Worm (Caenorhabditis elegans): Measurements from ENCODE around the gene D1086.12.

The D1086.12 gene

DNA sequence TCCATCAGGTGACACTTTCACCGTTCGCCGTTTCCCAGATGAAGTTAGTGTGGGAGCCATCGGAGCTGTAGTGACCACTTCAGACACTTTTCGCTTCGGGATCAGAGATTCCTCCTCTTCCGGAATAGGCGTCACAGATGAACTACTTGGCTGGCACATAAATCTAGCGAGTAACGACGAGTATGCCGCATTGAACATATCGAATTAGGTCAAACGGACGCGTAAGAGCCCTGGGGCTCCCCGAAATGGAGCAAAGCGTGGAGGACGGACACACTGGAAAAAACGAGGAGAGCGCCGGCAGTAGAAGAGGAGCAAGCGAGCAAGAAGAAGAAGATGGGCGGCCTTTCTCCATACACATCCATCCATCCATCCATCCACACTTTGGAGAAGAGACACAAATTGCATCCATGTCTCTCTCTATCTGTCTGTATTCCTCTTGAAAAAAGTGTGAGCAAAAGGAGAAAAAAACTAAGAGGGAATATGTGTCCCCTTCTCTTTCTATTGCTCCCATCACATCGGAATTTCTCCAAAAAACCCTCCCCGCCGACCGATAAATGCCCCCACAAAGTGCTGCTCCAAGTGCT is 25.4 kb downstream of the D1086.12 start:
- TF ChIP-seq hmg-11 (tag; optimal IDR thresholded peaks at IDR 0.05): peak; percentile 13
- no peak for TF ChIP-seq nhr-11 (tag; optimal IDR thresholded peaks at IDR 0.05)
- TF ChIP-seq lin-39 (tag; optimal IDR thresholded peaks at IDR 0.05): peak; percentile 27
- TF ChIP-seq R02D3.7 (tag; optimal IDR thresholded peaks at IDR 0.05): no peak

DNA sequence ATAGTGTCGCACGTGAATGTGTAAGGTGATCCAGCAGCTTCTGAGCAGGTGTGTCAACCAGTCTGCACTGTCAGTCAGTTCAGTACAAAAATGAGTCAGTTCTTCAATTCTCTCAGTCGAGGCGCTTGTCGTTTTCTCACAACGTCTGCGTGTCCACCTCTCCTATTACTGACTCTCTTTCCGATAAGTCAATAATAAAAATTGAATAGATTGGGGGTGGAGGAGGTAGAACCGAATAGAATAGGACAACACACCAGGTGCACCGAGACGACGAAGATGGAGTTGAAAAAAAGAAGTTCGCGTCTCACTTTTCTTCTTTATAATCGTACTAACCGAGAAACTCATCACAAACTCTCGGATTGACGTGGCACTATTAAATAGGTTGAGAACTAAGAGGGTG is 26.8 kb downstream of the D1086.12 start:
- TF ChIP-seq lin-15B (tag; optimal IDR thresholded peaks at IDR 0.05) (no peak), pha-4 (tag; optimal IDR thresholded peaks at IDR 0.05) (peak; percentile 72), elt-2 (tag; optimal IDR thresholded peaks at IDR 0.05) (peak; percentile 47)

DNA sequence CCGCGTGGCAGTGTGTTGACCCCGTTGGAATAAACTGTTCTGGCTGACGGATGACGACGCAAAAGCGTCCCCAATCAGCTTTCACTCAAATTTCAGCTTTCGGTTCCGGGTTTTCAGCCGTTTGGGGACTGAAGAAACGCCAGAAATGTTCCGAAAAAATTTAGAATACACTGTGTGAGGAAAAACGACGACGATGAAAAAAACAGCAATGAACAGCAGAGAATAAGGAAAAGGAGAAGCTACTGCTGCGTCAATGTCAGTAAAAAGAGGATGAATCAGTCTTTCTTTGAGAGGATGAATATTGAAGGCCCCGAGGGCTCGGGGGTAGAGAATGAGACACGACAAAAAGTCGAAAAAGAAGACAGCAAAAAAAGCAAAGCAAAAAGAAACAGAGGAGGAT is 27.9 kb downstream of the D1086.12 start:
- TF ChIP-seq lin-15B (tag; optimal IDR thresholded peaks at IDR 0.05) (no peak), hmg-11 (tag; optimal IDR thresholded peaks at IDR 0.05) (no peak), snpc-4 (tag; optimal IDR thresholded peaks at IDR 0.05) (no peak), elt-1 (tag; optimal IDR thresholded peaks at IDR 0.05) (no peak), unc-39 (tag; optimal IDR thresholded peaks at IDR 0.05) (no peak), nhr-23 (tag; optimal IDR thresholded peaks at IDR 0.05) (no peak), R02D3.7 (tag; optimal IDR thresholded peaks at IDR 0.05) (no peak), ztf-11 (tag; optimal IDR thresholded peaks at IDR 0.05) (no peak), ama-1 (optimal IDR thresholded peaks at IDR 0.05) (no peak), unc-62 (GFP tag; optimal IDR thresholded peaks at IDR 0.05) (no peak), nhr-12 (tag; optimal IDR thresholded peaks at IDR 0.05) (no peak), pqm-1 (tag; optimal IDR thresholded peaks at IDR 0.05) (no peak), ceh-82 (tag; optimal IDR thresholded peaks at IDR 0.05) (no peak), ceh-9 (tag; optimal IDR thresholded peaks at IDR 0.05) (no peak), zag-1 (tag; optimal IDR thresholded peaks at IDR 0.05) (no peak), aly-2 (tag; optimal IDR thresholded peaks at IDR 0.05) (no peak), elt-2 (tag; optimal IDR thresholded peaks at IDR 0.05) (no peak)

DNA sequence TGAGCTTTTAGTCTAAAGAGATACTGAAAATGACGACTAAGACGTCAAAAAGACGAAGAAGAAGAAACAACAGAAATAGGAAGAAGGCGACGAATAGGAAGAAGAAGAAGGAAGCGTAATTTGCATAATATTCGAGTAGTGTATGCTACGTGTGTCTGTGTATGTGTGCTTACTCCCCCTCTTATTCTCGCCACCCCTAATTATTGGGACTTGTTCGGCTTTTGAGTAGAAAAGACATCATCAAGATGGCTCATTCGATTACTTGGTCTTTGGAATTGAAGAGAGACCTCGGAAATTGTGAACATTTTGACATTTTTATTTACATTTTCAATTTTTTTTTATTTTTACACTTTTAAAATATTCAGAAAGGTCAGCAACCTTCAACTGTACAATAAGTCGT is 29.2 kb downstream of the D1086.12 start:
- TF ChIP-seq jun-1 (tag; optimal IDR thresholded peaks at IDR 0.05): no peak
- TF ChIP-seq nhr-67 (tag; optimal IDR thresholded peaks at IDR 0.05): no peak
- TF ChIP-seq hmg-11 (tag; optimal IDR thresholded peaks at IDR 0.05): no peak
- no peak for TF ChIP-seq skn-1 (tag; optimal IDR thresholded peaks at IDR 0.05)
- TF ChIP-seq fkh-2 (tag; optimal IDR thresholded peaks at IDR 0.05): no peak
- TF ChIP-seq fkh-10 (GFP tag; optimal IDR thresholded peaks at IDR 0.05): no peak
- no peak for TF ChIP-seq nhr-77 (tag; optimal IDR thresholded peaks at IDR 0.05)
- TF ChIP-seq zag-1 (tag; optimal IDR thresholded peaks at IDR 0.05): no peak
- no peak for TF ChIP-seq egl-27 (tag; optimal IDR thresholded peaks at IDR 0.05)
- TF ChIP-seq lin-39 (tag; optimal IDR thresholded peaks at IDR 0.05): no peak
- no peak for TF ChIP-seq ZK546.5 (tag; optimal IDR thresholded peaks at IDR 0.05)
- no peak for TF ChIP-seq nhr-11 (tag; optimal IDR thresholded peaks at IDR 0.05)
- TF ChIP-seq nhr-23 (tag; optimal IDR thresholded peaks at IDR 0.05): no peak
- TF ChIP-seq aly-2 (tag; optimal IDR thresholded peaks at IDR 0.05): no peak
- no peak for TF ChIP-seq nhr-43 (tag; optimal IDR thresholded peaks at IDR 0.05; ENCODE audit: poor library complexity, severe bottlenecking)
- no peak for TF ChIP-seq nhr-76 (tag; optimal IDR thresholded peaks at IDR 0.05)
- no peak for TF ChIP-seq snpc-4 (tag; optimal IDR thresholded peaks at IDR 0.05)

DNA sequence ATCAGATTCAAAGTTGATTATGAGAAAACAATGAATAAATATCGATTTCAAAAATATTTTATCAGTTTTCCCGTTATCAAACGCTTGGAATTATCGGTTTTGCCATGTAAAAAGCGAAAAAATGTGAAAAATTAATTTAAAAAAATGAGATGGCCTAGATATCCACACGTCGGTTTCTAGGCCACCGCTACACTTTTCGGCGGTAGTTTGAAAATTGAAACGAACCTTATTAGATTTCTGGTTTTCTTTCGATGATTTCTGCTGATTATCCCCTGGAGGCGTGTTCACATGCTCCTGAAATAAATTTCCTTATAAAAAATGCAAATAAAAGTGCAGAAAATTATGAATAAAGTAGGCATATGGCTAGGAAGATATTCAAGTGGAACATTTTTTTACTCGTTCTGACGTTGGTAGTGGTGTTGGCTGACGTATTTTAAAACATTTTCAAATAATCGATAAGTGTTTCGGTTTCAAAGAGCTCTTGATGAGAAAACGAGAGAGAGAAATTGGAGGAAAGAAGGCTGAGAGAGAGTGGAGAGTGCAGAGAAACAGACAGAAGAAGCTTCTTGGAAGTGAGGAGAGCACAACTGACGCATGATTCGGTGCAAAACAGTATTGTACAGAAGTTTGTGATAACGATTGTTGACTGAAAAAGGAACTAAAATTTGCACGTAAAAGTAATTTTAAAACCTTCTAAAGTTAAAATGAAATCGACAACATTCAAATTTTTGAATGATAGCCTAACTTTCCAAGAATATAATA is 32.2 kb downstream of the D1086.12 start:
- TF ChIP-seq lin-39 (tag; optimal IDR thresholded peaks at IDR 0.05) (no peak), fkh-2 (tag; optimal IDR thresholded peaks at IDR 0.05) (no peak), zag-1 (tag; optimal IDR thresholded peaks at IDR 0.05) (no peak), elt-3 (tag; optimal IDR thresholded peaks at IDR 0.05) (no peak), nhr-67 (tag; optimal IDR thresholded peaks at IDR 0.05) (no peak), eor-1 (tag; optimal IDR thresholded peaks at IDR 0.05) (no peak), ama-1 (optimal IDR thresholded peaks at IDR 0.05) (no peak), nhr-77 (tag; optimal IDR thresholded peaks at IDR 0.05) (no peak), pha-4 (tag; optimal IDR thresholded peaks at IDR 0.05) (no peak), elt-2 (tag; optimal IDR thresholded peaks at IDR 0.05) (peak; percentile 39), nhr-23 (tag; optimal IDR thresholded peaks at IDR 0.05) (no peak), nfya-1 (tag; optimal IDR thresholded peaks at IDR 0.05; ENCODE audit: insufficient read depth) (peak; percentile 22), ceh-82 (tag; optimal IDR thresholded peaks at IDR 0.05) (no peak), snpc-4 (tag; optimal IDR thresholded peaks at IDR 0.05) (no peak), fkh-10 (GFP tag; optimal IDR thresholded peaks at IDR 0.05) (no peak), sea-2 (GFP tag; optimal IDR thresholded peaks at IDR 0.05) (no peak), skn-1 (tag; optimal IDR thresholded peaks at IDR 0.05) (no peak), ztf-11 (tag; optimal IDR thresholded peaks at IDR 0.05) (no peak), elt-1 (tag; optimal IDR thresholded peaks at IDR 0.05) (no peak), mml-1 (tag; optimal IDR thresholded peaks at IDR 0.05) (no peak), mdl-1 (tag; optimal IDR thresholded peaks at IDR 0.05) (no peak), daf-12 (tag; optimal IDR thresholded peaks at IDR 0.05) (no peak), ceh-9 (tag; optimal IDR thresholded peaks at IDR 0.05) (no peak), aly-2 (tag; optimal IDR thresholded peaks at IDR 0.05) (no peak), pqm-1 (tag; optimal IDR thresholded peaks at IDR 0.05) (peak; percentile 31), lsy-12 (tag; optimal IDR thresholded peaks at IDR 0.05) (no peak), ceh-28 (tag; optimal IDR thresholded peaks at IDR 0.05) (peak; percentile 38), nhr-28 (tag; optimal IDR thresholded peaks at IDR 0.05) (no peak), nhr-11 (tag; optimal IDR thresholded peaks at IDR 0.05) (no peak)

Measured in whole organism, L3 larva.